Worm (Caenorhabditis elegans) whole organism, L4 larva: ENCODE data around the gene appg-2.

Source experiments
- D1046.2 ChIP-seq: fragments of 200-800 bp; sonication (Bioruptor generic); IDR thresholded peaks from 2 replicates; pipeline ENCODE4 v1.3.6; 2022; ENCODE audit warnings: missing genetic modification characterization, missing compliant biosample characterization
- F37D6.2 ChIP-seq: sonication (generic microtip); optimal IDR thresholded peaks from 2 replicates; lab custom pipeline; 2016; ENCODE audit warnings: mild to moderate bottlenecking, missing genetic modification characterization, missing compliant biosample characterization
- F44E2.7 ChIP-seq: fragments of 200-800 bp; sonication (Bioruptor generic); IDR thresholded peaks from 2 replicates; pipeline ENCODE4 v2.1.2; 2022; ENCODE audit warnings: missing genetic modification characterization, missing compliant biosample characterization
- R02D3.7 ChIP-seq: fragments of 150-350 bp; sonication (generic microtip); optimal IDR thresholded peaks from 3 replicates; lab custom pipeline; 2014; ENCODE audit warnings: missing biosample characterization, missing genetic modification characterization
- T26A8.4 ChIP-seq: fragments of 200-800 bp; sonication (Bioruptor generic); IDR thresholded peaks from 2 replicates; pipeline ENCODE4 v1.3.6; 2022; ENCODE audit warnings: missing genetic modification characterization, missing compliant biosample characterization
- Y48G9A.11 ChIP-seq: fragments of 200-800 bp; sonication (Bioruptor generic); IDR thresholded peaks from 2 replicates; pipeline ENCODE4 v1.3.6; 2022; ENCODE audit warnings: missing genetic modification reagents, missing genetic modification characterization, missing compliant biosample characterization
- Y75B8A.6 ChIP-seq: fragments of 200-800 bp; sonication (Bioruptor generic); IDR thresholded peaks from 2 replicates; pipeline ENCODE4 v1.3.6; 2022; ENCODE audit warnings: missing genetic modification reagents, missing genetic modification characterization, missing compliant biosample characterization
- ZK546.5 ChIP-seq, 2 experiments: sonication (generic microtip); optimal IDR thresholded peaks; 2 replicates each; lab custom pipeline; 2017; ENCODE audit warnings: missing biosample characterization in 2 of 2, missing genetic modification characterization in 2 of 2
- arid-1 ChIP-seq: fragments of 200-800 bp; sonication (Bioruptor generic); conservative IDR thresholded peaks from 2 replicates; pipeline ENCODE4 v1.3.6; 2022; ENCODE audit warnings: missing genetic modification reagents, missing genetic modification characterization, missing compliant biosample characterization
- attf-4 ChIP-seq: sonication (generic microtip); optimal IDR thresholded peaks from 3 replicates; lab custom pipeline; 2017; ENCODE audit warnings: missing biosample characterization, missing genetic modification characterization
- ceh-20 ChIP-seq: fragments of 200-800 bp; sonication (Bioruptor generic); IDR thresholded peaks from 2 replicates; pipeline ENCODE4 v1.3.6; 2022; ENCODE audit warnings: missing genetic modification reagents, missing genetic modification characterization, missing compliant biosample characterization
- ceh-28 ChIP-seq: fragments of 150-350 bp; optimal IDR thresholded peaks from 2 replicates; lab custom pipeline; 2014; ENCODE audit warnings: missing biosample characterization, missing genetic modification reagents, missing genetic modification characterization
- ctbp-1 ChIP-seq: fragments of 200-800 bp; sonication (Bioruptor generic); IDR thresholded peaks from 2 replicates; pipeline ENCODE4 v1.3.6; 2022; ENCODE audit warnings: missing genetic modification reagents, missing genetic modification characterization, missing compliant biosample characterization
- daf-12 ChIP-seq: fragments of 150-350 bp; optimal IDR thresholded peaks from 2 replicates; lab custom pipeline; 2014; ENCODE audit warnings: missing biosample characterization, missing genetic modification reagents, missing genetic modification characterization
- daf-8 ChIP-seq: fragments of 200-800 bp; sonication (Bioruptor generic); IDR thresholded peaks from 2 replicates; pipeline ENCODE4 v1.3.6; 2022; ENCODE audit warnings: missing genetic modification characterization, missing compliant biosample characterization
- dmd-9 ChIP-seq: fragments of 200-800 bp; sonication (Bioruptor generic); IDR thresholded peaks from 2 replicates; pipeline ENCODE4 v1.3.6; 2022; ENCODE audit warnings: missing genetic modification reagents, missing genetic modification characterization, missing compliant biosample characterization
- egl-27 ChIP-seq: sonication (generic microtip); optimal IDR thresholded peaks from 3 replicates; lab custom pipeline; 2017; ENCODE audit warnings: missing biosample characterization, missing genetic modification reagents, missing genetic modification characterization
- egl-43 ChIP-seq: fragments of 200-800 bp; sonication (Bioruptor generic); IDR thresholded peaks from 2 replicates; pipeline ENCODE4 v1.3.6; 2022; ENCODE audit warnings: missing genetic modification reagents, missing genetic modification characterization, missing compliant biosample characterization
- fkh-10 ChIP-seq: fragments of 150-350 bp; optimal IDR thresholded peaks from 2 replicates; lab custom pipeline; 2014; ENCODE audit warnings: missing biosample characterization, missing genetic modification reagents, missing genetic modification characterization
- hlh-11 ChIP-seq: fragments of 200-800 bp; sonication (Bioruptor generic); optimal IDR thresholded peaks from 2 replicates; lab custom pipeline; 2018; ENCODE audit warnings: mild to moderate bottlenecking, missing genetic modification characterization, missing compliant biosample characterization
- hlh-30 ChIP-seq: sonication (generic microtip); optimal IDR thresholded peaks from 2 replicates; lab custom pipeline; 2017; ENCODE audit warnings: antibody characterized with exemption, mild to moderate bottlenecking, missing genetic modification characterization, missing compliant biosample characterization; ENCODE audit not compliant: insufficient read depth
- hmg-1.1 ChIP-seq: fragments of 200-800 bp; sonication (Bioruptor generic); IDR thresholded peaks from 2 replicates; pipeline ENCODE4 v1.3.6; 2022; ENCODE audit warnings: missing genetic modification reagents, missing genetic modification characterization, missing compliant biosample characterization
- jun-1 ChIP-seq: fragments of 150-350 bp; optimal IDR thresholded peaks from 2 replicates; lab custom pipeline; 2014; ENCODE audit warnings: missing biosample characterization, missing genetic modification reagents, missing genetic modification characterization
- lin-15B ChIP-seq: fragments of 150-350 bp; sonication (generic microtip); optimal IDR thresholded peaks from 3 replicates; lab custom pipeline; 2014; ENCODE audit warnings: missing biosample characterization, missing genetic modification characterization
- lin-29 ChIP-seq: fragments of 200-800 bp; sonication (Bioruptor generic); IDR thresholded peaks from 2 replicates; pipeline ENCODE4 v1.3.6; 2022; ENCODE audit warnings: missing genetic modification reagents, missing genetic modification characterization, missing compliant biosample characterization
- madf-9 ChIP-seq: fragments of 200-800 bp; sonication (Bioruptor generic); conservative IDR thresholded peaks from 2 replicates; pipeline ENCODE4 v1.3.6; 2022; ENCODE audit warnings: missing genetic modification reagents, missing genetic modification characterization, missing compliant biosample characterization
- mdl-1 ChIP-seq, 2 experiments: fragments of 150-350 bp in 1 of 2; sonication (generic microtip) in 1 of 2; optimal IDR thresholded peaks; 2 replicates each; lab custom pipeline; 2014 to 2017; ENCODE audit warnings: missing biosample characterization in 2 of 2, missing genetic modification characterization in 2 of 2
- mep-1 ChIP-seq: fragments of 150-350 bp; sonication (generic microtip); optimal IDR thresholded peaks from 3 replicates; lab custom pipeline; 2014; ENCODE audit warnings: missing biosample characterization, missing genetic modification characterization
- mxl-3 ChIP-seq: fragments of 200-800 bp; sonication (Bioruptor generic); optimal IDR thresholded peaks from 2 replicates; lab custom pipeline; 2018; ENCODE audit warnings: mild to moderate bottlenecking, missing genetic modification characterization, missing compliant biosample characterization
- nhr-10 ChIP-seq: fragments of 150-350 bp; optimal IDR thresholded peaks from 2 replicates; lab custom pipeline; 2014; ENCODE audit warnings: missing biosample characterization, missing genetic modification characterization
- nhr-111 ChIP-seq: fragments of 200-800 bp; sonication (Bioruptor generic); optimal IDR thresholded peaks from 2 replicates; lab custom pipeline; 2018; ENCODE audit warnings: mild to moderate bottlenecking, missing genetic modification characterization, missing compliant biosample characterization
- nhr-25 ChIP-seq: sonication (generic microtip); optimal IDR thresholded peaks from 2 replicates; lab custom pipeline; 2017; ENCODE audit warnings: missing genetic modification characterization, mild to moderate bottlenecking, missing compliant biosample characterization, antibody characterized with exemption, moderate library complexity, borderline replicate concordance; ENCODE audit not compliant: insufficient read depth
- nhr-6 ChIP-seq: fragments of 150-350 bp; optimal IDR thresholded peaks from 2 replicates; lab custom pipeline; 2014; ENCODE audit warnings: missing biosample characterization, missing genetic modification characterization
- nhr-76 ChIP-seq: fragments of 150-350 bp; optimal IDR thresholded peaks from 2 replicates; lab custom pipeline; 2014; ENCODE audit warnings: missing biosample characterization, missing genetic modification characterization
- nhr-77 ChIP-seq: fragments of 150-350 bp; optimal IDR thresholded peaks from 2 replicates; lab custom pipeline; 2014; ENCODE audit warnings: missing biosample characterization, missing genetic modification characterization
- pha-4 ChIP-seq, 2 experiments: fragments of 150-350 bp in 1 of 2; fragments of 200-800 bp in 1 of 2; sonication (Bioruptor generic) in 1 of 2; IDR thresholded peaks in 1 of 2; optimal IDR thresholded peaks in 1 of 2; 2 replicates each; pipeline versions ENCODE4 v1.3.6 to Lab custom; 2014 to 2022; ENCODE audit warnings: missing genetic modification characterization in 2 of 2, missing genetic modification reagents in 2 of 2, missing biosample characterization in 1 of 2, missing compliant biosample characterization in 1 of 2
- php-3 ChIP-seq: fragments of 200-800 bp; sonication (Bioruptor generic); IDR thresholded peaks from 2 replicates; pipeline ENCODE4 v1.3.6; 2022; ENCODE audit warnings: missing genetic modification reagents, missing genetic modification characterization, missing compliant biosample characterization
- rbr-2 ChIP-seq: sonication (generic microtip); optimal IDR thresholded peaks from 2 replicates; lab custom pipeline; 2016; ENCODE audit warnings: missing genotype, missing genetic modification characterization, missing compliant biosample characterization
- saeg-2 ChIP-seq: fragments of 200-800 bp; sonication (Bioruptor generic); IDR thresholded peaks from 2 replicates; pipeline ENCODE4 v1.3.6; 2022; ENCODE audit warnings: missing genetic modification reagents, missing genetic modification characterization, missing compliant biosample characterization
- skn-1 ChIP-seq: fragments of 150-350 bp; optimal IDR thresholded peaks from 2 replicates; lab custom pipeline; 2014; ENCODE audit warnings: missing biosample characterization, missing genetic modification characterization
- snpc-1.2 ChIP-seq: fragments of 200-800 bp; sonication (Bioruptor generic); IDR thresholded peaks from 2 replicates; pipeline ENCODE4 v1.3.6; 2022; ENCODE audit warnings: missing genetic modification reagents, missing genetic modification characterization, missing compliant biosample characterization
- spr-1 ChIP-seq: sonication (generic microtip); optimal IDR thresholded peaks from 2 replicates; lab custom pipeline; 2016; ENCODE audit warnings: mild to moderate bottlenecking, missing genetic modification characterization, missing compliant biosample characterization
- spr-3 ChIP-seq: fragments of 200-800 bp; sonication (Bioruptor generic); optimal IDR thresholded peaks from 2 replicates; lab custom pipeline; 2018; ENCODE audit warnings: mild to moderate bottlenecking, missing genetic modification characterization, missing compliant biosample characterization
- tra-1 ChIP-seq: fragments of 200-800 bp; sonication (Bioruptor generic); IDR thresholded peaks from 2 replicates; pipeline ENCODE4 v1.3.6; 2022; ENCODE audit warnings: missing genetic modification reagents, missing genetic modification characterization, missing compliant biosample characterization
- unc-62 ChIP-seq, 3 experiments: fragments of 150-350 bp in 1 of 3; sonication (generic microtip); optimal IDR thresholded peaks in 2 of 3; peaks in 1 of 3; 1 replicate in 1 of 3; 2 replicates in 2 of 3; lab custom pipeline; 2014 to 2017; ENCODE audit warnings: missing biosample characterization in 3 of 3, missing genetic modification characterization in 3 of 3, missing genetic modification reagents in 3 of 3, missing genotype in 1 of 3
- vab-7 ChIP-seq: fragments of 200-800 bp; sonication (Bioruptor generic); IDR thresholded peaks from 2 replicates; pipeline ENCODE4 v1.3.6; 2022; ENCODE audit warnings: missing genetic modification reagents, missing genetic modification characterization, missing compliant biosample characterization
- zag-1 ChIP-seq: fragments of 150-350 bp; optimal IDR thresholded peaks from 2 replicates; lab custom pipeline; 2014; ENCODE audit warnings: missing biosample characterization, missing genetic modification characterization
- zfp-2 ChIP-seq: sonication (generic microtip); optimal IDR thresholded peaks from 2 replicates; lab custom pipeline; 2016; ENCODE audit warnings: mild to moderate bottlenecking, missing genetic modification characterization, missing compliant biosample characterization
- zfp-3 ChIP-seq: fragments of 200-800 bp; sonication (Bioruptor generic); conservative IDR thresholded peaks from 2 replicates; pipeline ENCODE4 v1.3.6; 2022; ENCODE audit warnings: missing genetic modification reagents, missing genetic modification characterization, missing compliant biosample characterization
- ztf-7 ChIP-seq: fragments of 150-350 bp; optimal IDR thresholded peaks from 2 replicates; lab custom pipeline; 2014; ENCODE audit warnings: missing biosample characterization, missing genetic modification characterization

appg-2 gene

ce11 chrII:8784235-8784928, 16.5 kb upstream of the appg-2 start (continued):
- TF ChIP-seq ceh-28 (tag; lab: Kevin White, UChicago) (no peak), php-3 (GFP tag; lab: Robert Waterston, UW) (no peak), R02D3.7 (tag; lab: Kevin White, UChicago) (no peak), egl-43 (GFP tag; lab: Robert Waterston, UW) (no peak), nhr-77 (tag; lab: Kevin White, UChicago) (no peak), T26A8.4 (GFP tag; lab: Robert Waterston, UW) (no peak), hmg-1.1 (GFP tag; lab: Robert Waterston, UW) (peak; percentile 47; the same call in 1 of the 2 replicates), zfp-2 (tag; lab: Kevin White, UChicago) (no peak), zag-1 (tag; lab: Kevin White, UChicago) (no peak), nhr-25 (tag; lab: Kevin White, UChicago) (no peak), D1046.2 (GFP tag; lab: Robert Waterston, UW) (no peak), vab-7 (no peak), Y75B8A.6 (GFP tag; lab: Robert Waterston, UW) (no peak), dmd-9 (no peak), spr-3 (no peak), ceh-20 (GFP tag; lab: Robert Waterston, UW) (no peak), daf-8 (GFP tag; lab: Robert Waterston, UW) (no peak), ztf-7 (tag; lab: Kevin White, UChicago) (no peak), mep-1 (tag; lab: Kevin White, UChicago) (peak; percentile 64), arid-1 (GFP tag; lab: Robert Waterston, UW) (no peak), mdl-1 (tag; optimal IDR thresholded peaks at IDR 0.05; lab: Kevin White, UChicago) (no peak), mxl-3 (GFP tag; lab: Kevin White, UChicago) (no peak), rbr-2 (tag; lab: Kevin White, UChicago) (peak; percentile 47), nhr-111 (GFP tag; lab: Kevin White, UChicago) (no peak), ctbp-1 (peak; percentile 59; the same call in 1 of the 2 replicates), ZK546.5 (tag; optimal IDR thresholded peaks at IDR 0.05; lab: Kevin White, UChicago) (no peak), nhr-6 (tag; lab: Kevin White, UChicago) (no peak), nhr-76 (tag; lab: Kevin White, UChicago) (no peak), saeg-2 (GFP tag; lab: Robert Waterston, UW) (no peak), Y48G9A.11 (GFP tag; lab: Robert Waterston, UW) (no peak), jun-1 (no peak), snpc-1.2 (GFP tag; lab: Robert Waterston, UW) (no peak), unc-62 (GFP tag; optimal IDR thresholded peaks at IDR 0.05 in 1 of 2; lab: Kevin White, UChicago) (peak in 1 of 2 experiments; percentile 85), unc-62 (tag; optimal IDR thresholded peaks at IDR 0.05; lab: Kevin White, UChicago) (no peak), fkh-10 (GFP tag; lab: Kevin White, UChicago) (no peak), skn-1 (tag; lab: Kevin White, UChicago) (no peak), daf-12 (tag; lab: Kevin White, UChicago) (no peak), zfp-3 (GFP tag; lab: Robert Waterston, UW) (no peak), spr-1 (no peak), hlh-30 (peak; percentile 30), lin-29 (GFP tag; lab: Robert Waterston, UW) (no peak), lin-15B (no peak), F37D6.2 (tag; lab: Kevin White, UChicago) (no peak), pha-4 (GFP tag; IDR thresholded peaks at IDR 0.05; lab: Robert Waterston, UW) (no peak), pha-4 (tag; optimal IDR thresholded peaks at IDR 0.05; lab: Kevin White, UChicago) (no peak), madf-9 (GFP tag; lab: Robert Waterston, UW) (no peak), attf-4 (tag; lab: Kevin White, UChicago) (no peak), egl-27 (tag; lab: Kevin White, UChicago) (no peak), F44E2.7 (no peak), hlh-11 (tag; lab: Kevin White, UChicago) (peak; percentile 9), tra-1 (GFP tag; lab: Robert Waterston, UW) (no peak), nhr-10 (tag; lab: Kevin White, UChicago) (no peak)
